Worm (Caenorhabditis elegans) whole organism, young adult: ENCODE measurements around the gene pals-22.

ENCODE experiments used
- B0019.2 ChIP-seq: fragments of 200-800 bp; sonication (Bioruptor generic); conservative IDR thresholded peaks from 2 replicates; pipeline ENCODE4 v1.3.6; 2022; ENCODE audit warnings: missing genetic modification reagents, missing genetic modification characterization, missing compliant biosample characterization
- B0035.1 ChIP-seq: sonication (generic microtip); optimal IDR thresholded peaks from 2 replicates; lab custom pipeline; 2016; ENCODE audit warnings: missing genetic modification characterization, mild to moderate bottlenecking, missing compliant biosample characterization, missing genotype, missing genetic modification reagents
- C06A6.2 ChIP-seq: fragments of 200-800 bp; sonication (Bioruptor generic); conservative IDR thresholded peaks from 2 replicates; pipeline ENCODE4 v1.3.6; 2022; ENCODE audit warnings: missing genetic modification characterization, missing compliant biosample characterization
- F33H1.4 ChIP-seq: fragments of 200-800 bp; sonication (Bioruptor generic); IDR thresholded peaks from 2 replicates; pipeline ENCODE4 v1.3.6; 2022; ENCODE audit warnings: missing genetic modification reagents, missing genetic modification characterization, missing compliant biosample characterization
- F37B4.10 ChIP-seq: fragments of 200-800 bp; sonication (Bioruptor generic); IDR thresholded peaks from 2 replicates; pipeline ENCODE4 v1.3.6; 2022; ENCODE audit warnings: missing genetic modification characterization, missing compliant biosample characterization
- T26A5.8 ChIP-seq: sonication (generic microtip); optimal IDR thresholded peaks from 2 replicates; lab custom pipeline; 2016; ENCODE audit warnings: missing genetic modification characterization, missing compliant biosample characterization
- ZK185.1 ChIP-seq: sonication (generic microtip); optimal IDR thresholded peaks from 2 replicates; lab custom pipeline; 2016; ENCODE audit warnings: mild to moderate bottlenecking, missing genetic modification characterization, missing compliant biosample characterization; ENCODE audit not compliant: poor library complexity, severe bottlenecking
- aptf-2 ChIP-seq: fragments of 200-800 bp; sonication (Bioruptor generic); conservative IDR thresholded peaks from 2 replicates; pipeline ENCODE4 v1.3.6; 2022; ENCODE audit warnings: missing genetic modification reagents, missing genetic modification characterization, missing compliant biosample characterization
- attf-5 ChIP-seq: fragments of 200-800 bp; sonication (Bioruptor generic); optimal IDR thresholded peaks from 2 replicates; lab custom pipeline; 2018; ENCODE audit warnings: mild to moderate bottlenecking, missing genetic modification characterization, missing compliant biosample characterization
- cebp-1 ChIP-seq, 2 experiments: fragments of 200-800 bp in 1 of 2; sonication (Bioruptor generic) in 1 of 2; sonication (generic microtip) in 1 of 2; IDR thresholded peaks in 1 of 2; optimal IDR thresholded peaks in 1 of 2; 2 replicates each; pipeline versions ENCODE4 v1.3.6 to Lab custom; 2017 to 2022; ENCODE audit warnings: missing compliant biosample characterization in 2 of 2, missing genetic modification characterization in 2 of 2, mild to moderate bottlenecking in 1 of 2, missing genetic modification reagents in 1 of 2, moderate library complexity in 1 of 2
- ceh-27 ChIP-seq: fragments of 200-800 bp; sonication (Bioruptor generic); optimal IDR thresholded peaks from 2 replicates; lab custom pipeline; 2018; ENCODE audit warnings: mild to moderate bottlenecking, missing genetic modification characterization, moderate library complexity, missing compliant biosample characterization
- ceh-58 ChIP-seq: fragments of 200-800 bp; sonication (Bioruptor generic); IDR thresholded peaks from 2 replicates; pipeline ENCODE4 v1.3.6; 2022; ENCODE audit warnings: missing genetic modification characterization, missing compliant biosample characterization
- chd-7 ChIP-seq: sonication (generic microtip); optimal IDR thresholded peaks from 2 replicates; lab custom pipeline; 2016; ENCODE audit warnings: mild to moderate bottlenecking, missing genetic modification characterization, moderate library complexity, missing compliant biosample characterization
- dox-1 ChIP-seq: fragments of 200-800 bp; sonication (Bioruptor generic); IDR thresholded peaks from 2 replicates; pipeline ENCODE4 v1.3.6; 2022; ENCODE audit warnings: missing genetic modification reagents, missing genetic modification characterization, missing compliant biosample characterization
- egrh-3 ChIP-seq: fragments of 200-800 bp; sonication (Bioruptor generic); IDR thresholded peaks from 2 replicates; pipeline ENCODE4 v1.3.6; 2022; ENCODE audit warnings: missing genetic modification reagents, missing genetic modification characterization, missing compliant biosample characterization
- gei-17 ChIP-seq: fragments of 200-800 bp; sonication (Bioruptor generic); optimal IDR thresholded peaks from 2 replicates; lab custom pipeline; 2018; ENCODE audit warnings: mild to moderate bottlenecking, missing genetic modification characterization, missing compliant biosample characterization
- him-1 ChIP-seq: sonication (generic microtip); optimal IDR thresholded peaks from 2 replicates; lab custom pipeline; 2016; ENCODE audit warnings: missing genotype, missing genetic modification reagents, missing genetic modification characterization, missing compliant biosample characterization
- hmg-1.2 ChIP-seq: fragments of 200-800 bp; sonication (Bioruptor generic); IDR thresholded peaks from 2 replicates; pipeline ENCODE4 v1.3.6; 2022; ENCODE audit warnings: missing genetic modification reagents, missing genetic modification characterization, missing compliant biosample characterization
- hsf-1 ChIP-seq: fragments of 200-800 bp; sonication (Bioruptor generic); IDR thresholded peaks from 2 replicates; pipeline ENCODE4 v1.3.6; 2022; ENCODE audit warnings: missing genetic modification reagents, missing genetic modification characterization, missing compliant biosample characterization
- lag-1 ChIP-seq: fragments of 200-800 bp; sonication (Bioruptor generic); IDR thresholded peaks from 2 replicates; pipeline ENCODE4 v1.3.6; 2022; ENCODE audit warnings: missing genetic modification reagents, missing genetic modification characterization, missing compliant biosample characterization
- lin-35 ChIP-seq, 3 experiments: fragments of 150-350 bp in 2 of 3; sonication (generic microtip) in 1 of 3; optimal IDR thresholded peaks; 2 replicates each; lab custom pipeline; 2014 to 2018; ENCODE audit warnings: missing biosample characterization in 3 of 3, missing genetic modification characterization in 3 of 3, missing genetic modification reagents in 3 of 3
- madf-3 ChIP-seq: fragments of 200-800 bp; sonication (Bioruptor generic); IDR thresholded peaks from 2 replicates; pipeline ENCODE4 v1.3.6; 2022; ENCODE audit warnings: missing genetic modification reagents, missing genetic modification characterization, missing compliant biosample characterization
- madf-8 ChIP-seq: fragments of 200-800 bp; sonication (Bioruptor generic); conservative IDR thresholded peaks from 2 replicates; pipeline ENCODE4 v1.3.6; 2022; ENCODE audit warnings: missing genetic modification reagents, missing genetic modification characterization, missing compliant biosample characterization
- mcd-1 ChIP-seq: fragments of 200-800 bp; sonication (Bioruptor generic); IDR thresholded peaks from 2 replicates; pipeline ENCODE4 v1.3.6; 2022; ENCODE audit warnings: missing genetic modification reagents, missing genetic modification characterization, missing compliant biosample characterization
- nhr-80 ChIP-seq: sonication (generic microtip); optimal IDR thresholded peaks from 2 replicates; lab custom pipeline; 2016; ENCODE audit warnings: missing genetic modification characterization, missing compliant biosample characterization
- nhr-90 ChIP-seq: sonication (generic microtip); optimal IDR thresholded peaks from 2 replicates; lab custom pipeline; 2016; ENCODE audit warnings: missing genotype, mild to moderate bottlenecking, missing genetic modification characterization, missing compliant biosample characterization
- pha-4 ChIP-seq: fragments of 150-350 bp; sonication (generic microtip); optimal IDR thresholded peaks from 2 replicates; lab custom pipeline; 2014; ENCODE audit warnings: missing biosample characterization, missing genetic modification reagents, missing genetic modification characterization
- sea-2 ChIP-seq: fragments of 200-800 bp; sonication (Bioruptor generic); IDR thresholded peaks from 2 replicates; pipeline ENCODE4 v1.3.6; 2022; ENCODE audit warnings: missing genetic modification characterization, missing compliant biosample characterization
- tlf-1 ChIP-seq: fragments of 200-800 bp; sonication (Bioruptor generic); optimal IDR thresholded peaks from 2 replicates; lab custom pipeline; 2018; ENCODE audit warnings: mild to moderate bottlenecking, missing genetic modification characterization, missing compliant biosample characterization
- unc-130 ChIP-seq: sonication (generic microtip); optimal IDR thresholded peaks from 2 replicates; lab custom pipeline; 2016; ENCODE audit warnings: missing genetic modification reagents, missing genetic modification characterization, missing compliant biosample characterization
- ztf-28 ChIP-seq: fragments of 200-800 bp; sonication (Bioruptor generic); IDR thresholded peaks from 2 replicates; pipeline ENCODE4 v1.3.6; 2022; ENCODE audit warnings: missing genetic modification reagents, missing genetic modification characterization, missing compliant biosample characterization

The pals-22 gene

ce11 chrIII:120199-120598, 12.0 kb upstream of the pals-22 start, which contains the start of gene pals-24:
Gene pals-24, plus strand, starts transcription at chrIII:120435.
- TF ChIP-seq B0035.1 (tag; lab: Kevin White, UChicago) (no peak), F33H1.4 (GFP tag; lab: Robert Waterston, UW) (no peak), attf-5 (GFP tag; lab: Kevin White, UChicago) (peak; percentile 43), pha-4 (tag; lab: Kevin White, UChicago) (peak; percentile 16), ztf-28 (GFP tag; lab: Robert Waterston, UW) (no peak), nhr-80 (tag; lab: Kevin White, UChicago) (peak; percentile 89), dox-1 (GFP tag; lab: Robert Waterston, UW) (peak; percentile 46), cebp-1 (GFP tag; IDR thresholded peaks at IDR 0.05; lab: Robert Waterston, UW) (peak; percentile 74; the same call in 1 of the 2 replicates), cebp-1 (tag; optimal IDR thresholded peaks at IDR 0.05; lab: Kevin White, UChicago) (peak; percentile 76)

ce11 chrIII:121983-122449, 10.2 kb upstream of the pals-22 start, which contains the start of gene C29F9.12:
Gene C29F9.12, minus strand, starts transcription at chrIII:122033.
- TF ChIP-seq dox-1 (GFP tag; lab: Robert Waterston, UW) (peak; percentile 52; the same call in 1 of the 2 replicates), egrh-3 (GFP tag; lab: Robert Waterston, UW) (0 out of 2 replicates have a peak, but pooled peaks have one; percentile 24)

ce11 chrIII:124478-124877, 7.7 kb upstream of the pals-22 start, which contains the start of gene pals-23:
Gene pals-23, plus strand, starts transcription at chrIII:124778.
- TF ChIP-seq unc-130 (GFP tag; lab: Kevin White, UChicago) = no peak
- no peak for TF ChIP-seq gei-17 (GFP tag; lab: Kevin White, UChicago)
- TF ChIP-seq madf-3 (GFP tag; lab: Robert Waterston, UW) = no peak
- TF ChIP-seq ceh-27 = no peak
- TF ChIP-seq tlf-1 (GFP tag; lab: Kevin White, UChicago) = no peak
- TF ChIP-seq nhr-90 (tag; lab: Kevin White, UChicago) = no peak

ce11 chrIII:130650-131049, 1.6 kb upstream of the pals-22 start, which contains the start of the genes nhr-280 and C29F9.2:
Gene nhr-280, minus strand, starts transcription at chrIII:130750.
Gene C29F9.2, plus strand, starts transcription at chrIII:130947.
- TF ChIP-seq nhr-80 (tag; lab: Kevin White, UChicago) (peak; percentile 1), T26A5.8 (tag; lab: Kevin White, UChicago) (no peak)

ce11 chrIII:131627-132026, 591 bp upstream of the pals-22 start:
- TF ChIP-seq lin-35 (GFP tag; optimal IDR thresholded peaks at IDR 0.05; lab: Kevin White, UChicago) (peak in 1 of 3 experiments; percentile 28), nhr-80 (tag; lab: Kevin White, UChicago) (peak; percentile 7), attf-5 (GFP tag; lab: Kevin White, UChicago) (peak; percentile 54), mcd-1 (GFP tag; lab: Robert Waterston, UW) (peak; percentile 81), ztf-28 (GFP tag; lab: Robert Waterston, UW) (no peak), F37B4.10 (GFP tag; lab: Robert Waterston, UW) (no peak), hmg-1.2 (GFP tag; lab: Robert Waterston, UW) (peak; percentile 62; the same call in 1 of the 2 replicates), C06A6.2 (GFP tag; lab: Robert Waterston, UW) (no peak), chd-7 (tag; lab: Kevin White, UChicago) (no peak)

- no peak for TF ChIP-seq aptf-2 (GFP tag; lab: Robert Waterston, UW)
- no peak for TF ChIP-seq hsf-1 (GFP tag; lab: Robert Waterston, UW)
- no peak for TF ChIP-seq ceh-58 (GFP tag; lab: Robert Waterston, UW)
- TF ChIP-seq, all 124 proteins: peak for 0
These were observed 2.0 kb downstream of the pals-22 start, which contains the start of gene pals-25 for ce11 chrIII:134194-134593. Gene pals-25, plus strand, starts transcription at chrIII:134494.

ce11 chrIII:140904-141303, 8.7 kb downstream of the pals-22 start, which contains the start of gene fbxb-81:
Gene fbxb-81, minus strand, starts transcription at chrIII:141217.
- TF ChIP-seq attf-5 (GFP tag; lab: Kevin White, UChicago) = no peak
- TF ChIP-seq him-1 = no peak
- TF ChIP-seq hmg-1.2 (GFP tag; lab: Robert Waterston, UW) = no peak
- no peak for TF ChIP-seq F33H1.4 (GFP tag; lab: Robert Waterston, UW)
- no peak for TF ChIP-seq B0019.2
- TF ChIP-seq chd-7 (tag; lab: Kevin White, UChicago) = no peak
- no peak for TF ChIP-seq ceh-27
- TF ChIP-seq ZK185.1 (tag; lab: Kevin White, UChicago) = no peak
- TF ChIP-seq dox-1 (GFP tag; lab: Robert Waterston, UW) = no peak
- no peak for TF ChIP-seq madf-8 (GFP tag; lab: Robert Waterston, UW)
- no peak for TF ChIP-seq lag-1 (GFP tag; lab: Robert Waterston, UW)
- TF ChIP-seq sea-2 = no peak
- TF ChIP-seq, all 124 proteins: peak for 0
